Worm (Caenorhabditis elegans) whole organism, midembryonic: ENCODE measurements around the gene sars-2.

Experiments used
- T22C8.4 ChIP-seq: fragments of 200-800 bp; sonication (Bioruptor generic); IDR thresholded peaks from 2 replicates; pipeline ENCODE4 v1.3.6; 2022; ENCODE audit warnings: missing genetic modification characterization, missing compliant biosample characterization
- cog-1 ChIP-seq: sonication (generic microtip); optimal IDR thresholded peaks from 2 replicates; lab custom pipeline; 2016; ENCODE audit warnings: missing genetic modification characterization, missing compliant biosample characterization
- flt-1 ChIP-seq: fragments of 200-800 bp; sonication (Bioruptor generic); IDR thresholded peaks from 2 replicates; pipeline ENCODE4 v1.3.6; 2022; ENCODE audit warnings: missing genetic modification characterization, missing compliant biosample characterization
- klf-2 ChIP-seq: fragments of 200-800 bp; sonication (Bioruptor generic); conservative IDR thresholded peaks from 2 replicates; pipeline ENCODE4 v1.3.6; 2022; ENCODE audit warnings: missing genetic modification reagents, missing genetic modification characterization, missing compliant biosample characterization
- med-1 ChIP-seq: sonication (generic microtip); optimal IDR thresholded peaks from 2 replicates; lab custom pipeline; 2017; ENCODE audit warnings: missing genetic modification characterization, mild to moderate bottlenecking, missing compliant biosample characterization, antibody characterized with exemption, missing genetic modification reagents; ENCODE audit not compliant: insufficient read depth
- ref-1 ChIP-seq: fragments of 200-800 bp; sonication (Bioruptor generic); conservative IDR thresholded peaks from 2 replicates; pipeline ENCODE4 v1.3.6; 2022; ENCODE audit warnings: missing genetic modification reagents, missing genetic modification characterization, missing compliant biosample characterization
- tab-1 ChIP-seq: fragments of 200-800 bp; sonication (Bioruptor generic); IDR thresholded peaks from 2 replicates; pipeline ENCODE4 v1.3.6; 2022; ENCODE audit warnings: missing genetic modification characterization, missing compliant biosample characterization
- ztf-23 ChIP-seq: fragments of 200-800 bp; sonication (Bioruptor generic); IDR thresholded peaks from 2 replicates; pipeline ENCODE4 v1.3.6; 2022; ENCODE audit warnings: missing genetic modification reagents, missing genetic modification characterization, missing compliant biosample characterization
- ztf-29 ChIP-seq: fragments of 200-800 bp; sonication (Bioruptor generic); IDR thresholded peaks from 2 replicates; pipeline ENCODE4 v1.3.6; 2022; ENCODE audit warnings: missing genetic modification reagents, missing genetic modification characterization, missing compliant biosample characterization

sars-2 gene

DNA sequence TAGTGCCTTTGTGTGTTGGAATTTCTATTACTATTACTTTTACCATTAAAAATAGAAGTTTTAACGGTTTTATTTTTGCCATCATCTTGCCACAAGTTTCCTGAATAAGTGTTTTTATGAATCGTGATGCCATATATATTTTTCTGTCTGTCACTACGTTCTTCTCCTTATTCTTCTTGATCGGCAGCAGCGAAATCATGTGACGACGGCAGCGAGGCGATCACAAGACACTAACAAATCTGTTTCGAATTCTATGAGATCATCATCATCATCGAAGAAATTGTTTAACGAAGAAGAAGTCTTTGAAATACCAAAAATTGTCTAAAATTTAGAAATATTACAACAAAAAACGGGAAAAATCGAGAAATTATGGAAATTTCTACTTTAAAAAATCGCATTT, 45.0 kb downstream of the sars-2 start:
- TF ChIP-seq flt-1 (GFP tag; lab: Robert Waterston, UW): no peak

DNA sequence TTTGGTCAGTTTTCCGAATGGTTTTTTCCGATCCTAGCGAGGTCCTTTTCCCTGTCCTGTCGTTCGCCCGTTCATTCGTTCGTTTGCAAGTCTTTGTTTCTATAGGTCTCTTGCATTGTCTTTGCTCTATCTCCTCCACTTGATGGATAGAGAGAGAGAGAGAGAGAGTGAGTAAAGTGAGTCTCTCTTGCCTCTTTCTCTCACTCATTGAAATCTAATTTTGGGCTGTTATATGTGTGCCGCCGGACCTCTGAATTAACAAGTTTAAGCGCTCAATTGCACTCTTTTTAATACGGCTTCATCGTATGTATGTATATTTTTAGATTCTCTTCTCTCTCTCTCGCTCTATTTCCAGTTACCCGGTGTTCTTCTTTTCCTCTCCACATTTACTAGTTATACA, 46.4 kb downstream of the sars-2 start:
- TF ChIP-seq flt-1 (GFP tag; lab: Robert Waterston, UW): no peak
- TF ChIP-seq T22C8.4 (GFP tag; lab: Robert Waterston, UW): no peak
- TF ChIP-seq med-1: no peak
- TF ChIP-seq cog-1: no peak
- TF ChIP-seq ztf-29 (GFP tag; lab: Robert Waterston, UW): no peak
- no peak for TF ChIP-seq ref-1 (GFP tag; lab: Robert Waterston, UW)
- no peak for TF ChIP-seq klf-2 (GFP tag; lab: Robert Waterston, UW)
- TF ChIP-seq tab-1: no peak
- TF ChIP-seq ztf-23 (GFP tag; lab: Robert Waterston, UW): no peak

DNA sequence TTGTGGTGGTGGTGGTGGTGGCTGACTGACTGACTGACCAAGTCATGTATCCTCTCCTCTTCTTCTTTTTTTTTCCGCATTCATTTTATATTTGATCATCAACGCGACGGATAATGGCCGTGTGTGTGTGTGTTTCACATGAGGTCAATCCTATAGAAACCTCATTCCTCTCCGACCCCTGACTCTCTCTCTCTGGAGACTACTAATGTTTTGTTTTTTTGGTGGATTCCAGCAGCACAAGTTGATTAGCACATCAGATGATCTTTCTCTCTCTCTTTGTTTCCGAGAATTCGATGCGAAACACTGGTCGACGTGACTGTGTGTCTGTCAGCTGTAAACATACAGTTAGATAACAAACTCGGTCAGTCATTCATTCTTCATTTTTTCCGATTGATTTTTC, 47.7 kb downstream of the sars-2 start, which contains the start of gene Y24D9A.7:
Gene Y24D9A.7 (minus strand): TSS at position 46 of the 400 bp plus-strand sequence.
- TF ChIP-seq T22C8.4 (GFP tag; lab: Robert Waterston, UW): no peak
- TF ChIP-seq med-1: no peak
- no peak for TF ChIP-seq cog-1
- no peak for TF ChIP-seq klf-2 (GFP tag; lab: Robert Waterston, UW)
- no peak for TF ChIP-seq ztf-29 (GFP tag; lab: Robert Waterston, UW)
- no peak for TF ChIP-seq ref-1 (GFP tag; lab: Robert Waterston, UW)
- TF ChIP-seq tab-1: no peak
- no peak for TF ChIP-seq flt-1 (GFP tag; lab: Robert Waterston, UW)
- TF ChIP-seq ztf-23 (GFP tag; lab: Robert Waterston, UW): no peak

DNA sequence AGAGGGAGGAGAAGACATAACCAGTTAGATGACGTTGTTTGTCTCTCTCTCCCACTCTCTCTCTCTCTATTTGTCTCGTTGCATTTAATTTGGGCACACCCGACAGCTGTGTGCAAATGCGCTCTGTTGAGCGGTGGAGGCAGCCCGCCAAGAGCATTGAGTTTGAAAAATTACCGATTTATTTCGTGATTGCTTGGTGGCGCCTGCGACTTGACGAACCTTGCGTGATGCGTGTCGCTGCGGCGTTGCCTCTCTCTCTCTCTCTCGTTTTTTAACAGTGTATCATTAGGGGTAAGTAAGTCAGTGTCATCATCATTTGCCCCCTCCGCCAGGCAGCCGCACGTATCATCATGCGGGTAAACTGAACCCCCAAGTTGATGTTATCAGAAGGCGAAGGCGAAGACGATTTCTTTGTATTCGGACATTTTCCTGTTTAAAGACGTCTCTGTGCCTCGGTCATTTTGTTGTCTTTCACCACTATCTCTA, 48.7 kb downstream of the sars-2 start:
- TF ChIP-seq ref-1 (GFP tag; lab: Robert Waterston, UW) (no peak), ztf-29 (GFP tag; lab: Robert Waterston, UW) (no peak), flt-1 (GFP tag; lab: Robert Waterston, UW) (peak; percentile 42; the same call in 1 of the 2 replicates)

DNA sequence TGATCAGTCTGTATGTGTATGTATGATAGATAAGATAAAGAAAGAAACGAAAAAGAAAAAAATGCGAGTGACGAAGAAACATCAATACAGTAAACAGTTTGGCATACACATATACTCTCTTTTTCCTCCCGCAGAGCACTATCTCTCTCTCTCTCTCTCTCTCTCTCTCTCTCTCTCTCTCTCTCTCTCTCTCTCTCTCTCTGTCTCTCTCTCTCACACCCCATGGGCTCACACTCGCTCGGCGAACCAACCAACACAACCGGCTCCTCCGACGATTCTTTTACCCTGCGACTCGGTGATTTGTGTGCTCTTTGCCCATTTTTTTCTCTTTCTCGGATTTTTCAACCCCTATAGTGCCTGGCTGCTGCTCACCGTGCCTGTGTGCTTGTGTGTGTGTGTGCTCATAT, 49.6 kb downstream of the sars-2 start:
- TF ChIP-seq ztf-23 (GFP tag; lab: Robert Waterston, UW) (peak; percentile 42; the same call in 1 of the 2 replicates), tab-1 (no peak)

DNA sequence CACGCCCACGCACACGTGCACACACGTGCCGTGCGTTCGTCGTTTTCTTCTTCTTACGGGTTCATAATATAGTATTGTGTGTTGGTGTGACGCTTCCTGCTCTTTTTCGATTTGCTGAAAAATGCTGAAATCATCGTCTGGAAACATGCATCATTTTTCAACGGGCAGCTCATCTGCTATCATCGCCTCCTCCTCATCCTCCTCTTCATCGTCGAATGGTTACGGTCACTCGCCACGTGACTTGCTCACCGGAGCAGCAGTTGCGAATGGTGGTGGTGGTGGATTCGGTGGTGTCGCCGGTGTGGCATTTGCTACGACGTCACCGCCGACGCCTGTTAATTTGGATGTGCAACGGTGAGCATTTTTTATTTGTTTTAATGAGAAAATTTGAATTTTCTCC, 51.3 kb downstream of the sars-2 start:
- TF ChIP-seq med-1: no peak
- no peak for TF ChIP-seq cog-1
- TF ChIP-seq flt-1 (GFP tag; lab: Robert Waterston, UW): no peak
- TF ChIP-seq ref-1 (GFP tag; lab: Robert Waterston, UW): no peak
- no peak for TF ChIP-seq ztf-29 (GFP tag; lab: Robert Waterston, UW)
- no peak for TF ChIP-seq T22C8.4 (GFP tag; lab: Robert Waterston, UW)
- TF ChIP-seq tab-1: no peak
- TF ChIP-seq ztf-23 (GFP tag; lab: Robert Waterston, UW): no peak
- TF ChIP-seq klf-2 (GFP tag; lab: Robert Waterston, UW): no peak
